Fruit fly (Drosophila melanogaster) whole organism, embryonic: ENCODE results near the gene Ttc19.

ENCODE experiments used
- Aef1 ChIP-seq: fragments of 200-800 bp; sonication (Bioruptor generic); IDR thresholded peaks from 3 replicates; pipeline ENCODE4 v1.3.6; 2022; ENCODE audit warnings: missing biosample characterization, missing genetic modification characterization
- Asciz ChIP-seq: fragments of 200-800 bp; sonication (Bioruptor generic); optimal IDR thresholded peaks from 2 replicates; lab custom pipeline; 2017; ENCODE audit warnings: missing biosample characterization, mild to moderate bottlenecking, missing genetic modification characterization, missing genetic modification reagents
- Atf-2 ChIP-seq: fragments of 200-800 bp; sonication (Bioruptor generic); optimal IDR thresholded peaks from 2 replicates; lab custom pipeline; 2016; ENCODE audit warnings: missing biosample characterization, missing genetic modification characterization
- Awh ChIP-seq: fragments of 200-800 bp; sonication (Bioruptor generic); IDR thresholded peaks from 2 replicates; pipeline ENCODE4, ENCODE4 v1.3.6; 2022; ENCODE audit warnings: missing biosample characterization, missing genetic modification characterization
- B-H1 ChIP-seq: fragments of 200-800 bp; sonication (Bioruptor generic); IDR thresholded peaks from 3 replicates; pipeline ENCODE4 v1.3.6; 2022; ENCODE audit warnings: missing biosample characterization, missing genetic modification characterization
- BtbVII ChIP-seq: fragments of 200-800 bp; sonication (Bioruptor generic); optimal IDR thresholded peaks from 3 replicates; lab custom pipeline; 2017; ENCODE audit warnings: missing biosample characterization, mild to moderate bottlenecking, missing genetic modification characterization
- Bteb2 ChIP-seq: fragments of 200-800 bp; sonication (Bioruptor generic); optimal IDR thresholded peaks from 2 replicates; lab custom pipeline; 2016; ENCODE audit warnings: missing biosample characterization, missing genetic modification characterization
- CG10209 ChIP-seq: fragments of 200-800 bp; sonication (Bioruptor generic); optimal IDR thresholded peaks from 3 replicates; lab custom pipeline; 2017; ENCODE audit warnings: missing biosample characterization, mild to moderate bottlenecking, missing genetic modification characterization, missing genetic modification reagents
- CG11398 ChIP-seq: fragments of 200-800 bp; sonication (Bioruptor generic); optimal IDR thresholded peaks from 2 replicates; lab custom pipeline; 2016; ENCODE audit warnings: missing biosample characterization, missing genetic modification characterization
- CG1233 ChIP-seq: fragments of 200-800 bp; sonication (Bioruptor generic); optimal IDR thresholded peaks from 4 replicates; lab custom pipeline; 2018; ENCODE audit warnings: missing biosample characterization, mild to moderate bottlenecking, missing genetic modification characterization
- CG13424 ChIP-seq: fragments of 200-800 bp; sonication (Bioruptor generic); optimal IDR thresholded peaks from 2 replicates; lab custom pipeline; 2019; ENCODE audit warnings: missing biosample characterization, mild to moderate bottlenecking, missing genetic modification characterization, moderate library complexity
- CG14050 ChIP-seq: fragments of 200-800 bp; sonication (Bioruptor generic); IDR thresholded peaks from 3 replicates; pipeline ENCODE4 v1.3.6; 2022; ENCODE audit warnings: missing biosample characterization, missing genetic modification characterization
- CG17568 ChIP-seq: fragments of 200-800 bp; sonication (Bioruptor generic); optimal IDR thresholded peaks from 2 replicates; lab custom pipeline; 2018; ENCODE audit warnings: missing biosample characterization, mild to moderate bottlenecking, missing genetic modification characterization, moderate library complexity
- CG17829 ChIP-seq: fragments of 200-800 bp; optimal IDR thresholded peaks from 2 replicates; lab custom pipeline; 2019; ENCODE audit warnings: missing biosample characterization, mild to moderate bottlenecking, missing genetic modification characterization, moderate library complexity
- CG18599 ChIP-seq: fragments of 200-800 bp; sonication (Bioruptor generic); optimal IDR thresholded peaks from 3 replicates; lab custom pipeline; 2017; ENCODE audit warnings: missing biosample characterization, missing genetic modification characterization, mild to moderate bottlenecking, moderate library complexity, missing genetic modification reagents
- CG2129 ChIP-seq: fragments of 200-800 bp; sonication (Bioruptor generic); IDR thresholded peaks from 2 replicates; pipeline ENCODE4 v1.3.6; 2022; ENCODE audit warnings: missing biosample characterization, missing genetic modification characterization; ENCODE audit not compliant: partially characterized antibody
- CG34376 ChIP-seq: fragments of 200-800 bp; sonication (Bioruptor generic); optimal IDR thresholded peaks from 2 replicates; lab custom pipeline; 2018; ENCODE audit warnings: missing biosample characterization, mild to moderate bottlenecking, missing genetic modification characterization
- CG4424 ChIP-seq: fragments of 200-800 bp; sonication (Bioruptor generic); optimal IDR thresholded peaks from 3 replicates; lab custom pipeline; 2016; ENCODE audit warnings: missing biosample characterization, missing genetic modification characterization
- CG4854 ChIP-seq: fragments of 200-800 bp; sonication (Bioruptor generic); optimal IDR thresholded peaks from 2 replicates; lab custom pipeline; 2016; ENCODE audit warnings: missing biosample characterization, missing genetic modification characterization, inconsistent platforms
- CG7271 ChIP-seq: fragments of 200-800 bp; sonication (Bioruptor generic); optimal IDR thresholded peaks from 2 replicates; lab custom pipeline; 2018; ENCODE audit warnings: missing biosample characterization, mild to moderate bottlenecking, missing genetic modification characterization, moderate library complexity
- CG7786 ChIP-seq: fragments of 200-800 bp; sonication (Bioruptor generic); optimal IDR thresholded peaks from 2 replicates; lab custom pipeline; 2016; ENCODE audit warnings: missing biosample characterization, missing genetic modification characterization
- CG7963 ChIP-seq: fragments of 200-800 bp; sonication (Bioruptor generic); IDR thresholded peaks from 3 replicates; pipeline ENCODE4 v1.3.6; 2022; ENCODE audit warnings: missing biosample characterization, missing genetic modification characterization; ENCODE audit not compliant: partially characterized antibody
- CG9876 ChIP-seq: fragments of 200-800 bp; sonication (Bioruptor generic); optimal IDR thresholded peaks from 2 replicates; lab custom pipeline; 2016; ENCODE audit warnings: missing biosample characterization, missing genetic modification characterization
- CTCF ChIP-seq: fragments of 200-800 bp; sonication (Bioruptor generic); optimal IDR thresholded peaks from 2 replicates; lab custom pipeline; 2017; ENCODE audit warnings: missing biosample characterization, mild to moderate bottlenecking, missing genetic modification characterization, moderate library complexity
- Dad ChIP-seq: fragments of 200-800 bp; sonication (Bioruptor generic); optimal IDR thresholded peaks from 3 replicates; lab custom pipeline; 2016; ENCODE audit warnings: missing biosample characterization, missing genetic modification characterization
- Dip3 ChIP-seq: fragments of 200-800 bp; sonication (Bioruptor generic); optimal IDR thresholded peaks from 3 replicates; lab custom pipeline; 2016; ENCODE audit warnings: missing biosample characterization, missing genetic modification characterization
- Gsc ChIP-seq: fragments of 200-800 bp; sonication (Bioruptor generic); IDR thresholded peaks from 2 replicates; pipeline ENCODE4 v1.3.6; 2022; ENCODE audit warnings: missing biosample characterization, missing genetic modification characterization
- Hr39 ChIP-seq: fragments of >200 bp; optimal IDR thresholded peaks from 2 replicates; lab custom pipeline; 2017
- Max ChIP-seq: fragments of 200-800 bp; sonication (Bioruptor generic); optimal IDR thresholded peaks from 2 replicates; lab custom pipeline; 2016; ENCODE audit warnings: missing biosample characterization, mild to moderate bottlenecking, missing genetic modification characterization
- Med ChIP-seq: fragments of 200-800 bp; sonication (Bioruptor generic); peaks from one replicate; lab custom pipeline; 2016; ENCODE audit warnings: missing biosample characterization, missing genetic modification characterization, mild to moderate bottlenecking, inconsistent platforms, moderate library complexity
- NFAT ChIP-seq: fragments of 200-800 bp; sonication (Bioruptor generic); IDR thresholded peaks from 2 replicates; pipeline ENCODE4 v1.3.6; 2022; ENCODE audit warnings: missing biosample characterization, missing genetic modification characterization
- Usf ChIP-seq: fragments of 200-800 bp; sonication (Bioruptor generic); optimal IDR thresholded peaks from 2 replicates; lab custom pipeline; 2017; ENCODE audit warnings: missing genotype, missing biosample characterization, missing genetic modification characterization
- cad ChIP-seq: fragments of >200 bp; optimal IDR thresholded peaks from 2 replicates; lab custom pipeline; 2017; ENCODE audit warnings: missing biosample characterization, missing genetic modification characterization
- chinmo ChIP-seq: fragments of 200-800 bp; sonication (Bioruptor generic); IDR thresholded peaks from 4 replicates; pipeline ENCODE4 v1.3.6; 2022; ENCODE audit warnings: missing biosample characterization, missing genetic modification characterization; ENCODE audit not compliant: partially characterized antibody
- chm ChIP-seq: fragments of 200-800 bp; sonication (Bioruptor generic); IDR thresholded peaks from 2 replicates; pipeline ENCODE4 v1.3.6; 2022; ENCODE audit warnings: missing biosample characterization, missing genetic modification characterization
- emc ChIP-seq: fragments of 200-800 bp; sonication (Bioruptor generic); optimal IDR thresholded peaks from 2 replicates; lab custom pipeline; 2016; ENCODE audit warnings: missing biosample characterization, missing genetic modification characterization
- fd3F ChIP-seq: fragments of 200-800 bp; sonication (Bioruptor generic); optimal IDR thresholded peaks from 2 replicates; lab custom pipeline; 2018; ENCODE audit warnings: missing biosample characterization, mild to moderate bottlenecking, missing genetic modification characterization, moderate library complexity
- fu2 ChIP-seq: fragments of 200-800 bp; sonication (Bioruptor generic); optimal IDR thresholded peaks from 2 replicates; lab custom pipeline; 2016; ENCODE audit warnings: missing biosample characterization, missing genetic modification characterization
- hth ChIP-seq: fragments of >200 bp; optimal IDR thresholded peaks from 2 replicates; lab custom pipeline; 2017; ENCODE audit warnings: inconsistent platforms
- klu ChIP-seq: fragments of 200-800 bp; sonication (Bioruptor generic); IDR thresholded peaks from 2 replicates; pipeline ENCODE4 v1.3.6; 2022; ENCODE audit warnings: missing biosample characterization, missing genetic modification characterization
- oc ChIP-seq: fragments of 200-800 bp; sonication (Bioruptor generic); optimal IDR thresholded peaks from 2 replicates; lab custom pipeline; 2018; ENCODE audit warnings: missing biosample characterization, mild to moderate bottlenecking, missing genetic modification characterization, moderate library complexity
- onecut ChIP-seq: fragments of 200-800 bp; sonication (Bioruptor generic); IDR thresholded peaks from 2 replicates; pipeline ENCODE4 v1.3.6; 2022; ENCODE audit warnings: missing biosample characterization, missing genetic modification characterization
- peb ChIP-seq: fragments of 200-800 bp; sonication (Bioruptor generic); IDR thresholded peaks from 2 replicates; pipeline ENCODE4 v1.3.6; 2022; ENCODE audit warnings: missing biosample characterization, missing genetic modification characterization
- ranshi ChIP-seq: fragments of 200-800 bp; sonication (Bioruptor generic); IDR thresholded peaks from 2 replicates; pipeline ENCODE4 v1.3.6; 2022; ENCODE audit warnings: missing biosample characterization, missing genetic modification characterization
- scrt ChIP-seq: fragments of 200-800 bp; sonication (Bioruptor generic); optimal IDR thresholded peaks from 2 replicates; lab custom pipeline; 2018; ENCODE audit warnings: missing biosample characterization, mild to moderate bottlenecking, missing genetic modification characterization, moderate library complexity
- slou ChIP-seq: fragments of 200-800 bp; sonication (Bioruptor generic); optimal IDR thresholded peaks from 3 replicates; lab custom pipeline; 2016; ENCODE audit warnings: missing biosample characterization, missing genetic modification characterization
- trem ChIP-seq: fragments of 200-800 bp; optimal IDR thresholded peaks from 3 replicates; lab custom pipeline; 2019; ENCODE audit warnings: missing biosample characterization, mild to moderate bottlenecking, missing genetic modification characterization, moderate library complexity
- ttk ChIP-seq: fragments of 200-800 bp; sonication (Bioruptor generic); IDR thresholded peaks from 2 replicates; pipeline ENCODE4 v2.1.2; 2022; ENCODE audit warnings: missing biosample characterization, missing genetic modification characterization
- zen ChIP-seq: fragments of 200-800 bp; sonication (Bioruptor generic); optimal IDR thresholded peaks from 3 replicates; lab custom pipeline; 2018; ENCODE audit warnings: missing biosample characterization, mild to moderate bottlenecking, missing genetic modification characterization, moderate library complexity
- zen2 ChIP-seq: fragments of 200-800 bp; sonication (Bioruptor generic); IDR thresholded peaks from 3 replicates; pipeline ENCODE4 v1.3.6; 2022; ENCODE audit warnings: missing biosample characterization, missing genetic modification characterization; ENCODE audit not compliant: partially characterized antibody
- zfh2 ChIP-seq: fragments of 200-800 bp; sonication (Bioruptor generic); optimal IDR thresholded peaks from 2 replicates; lab custom pipeline; 2016; ENCODE audit warnings: missing biosample characterization, missing genetic modification characterization

Gene Ttc19

DNA sequence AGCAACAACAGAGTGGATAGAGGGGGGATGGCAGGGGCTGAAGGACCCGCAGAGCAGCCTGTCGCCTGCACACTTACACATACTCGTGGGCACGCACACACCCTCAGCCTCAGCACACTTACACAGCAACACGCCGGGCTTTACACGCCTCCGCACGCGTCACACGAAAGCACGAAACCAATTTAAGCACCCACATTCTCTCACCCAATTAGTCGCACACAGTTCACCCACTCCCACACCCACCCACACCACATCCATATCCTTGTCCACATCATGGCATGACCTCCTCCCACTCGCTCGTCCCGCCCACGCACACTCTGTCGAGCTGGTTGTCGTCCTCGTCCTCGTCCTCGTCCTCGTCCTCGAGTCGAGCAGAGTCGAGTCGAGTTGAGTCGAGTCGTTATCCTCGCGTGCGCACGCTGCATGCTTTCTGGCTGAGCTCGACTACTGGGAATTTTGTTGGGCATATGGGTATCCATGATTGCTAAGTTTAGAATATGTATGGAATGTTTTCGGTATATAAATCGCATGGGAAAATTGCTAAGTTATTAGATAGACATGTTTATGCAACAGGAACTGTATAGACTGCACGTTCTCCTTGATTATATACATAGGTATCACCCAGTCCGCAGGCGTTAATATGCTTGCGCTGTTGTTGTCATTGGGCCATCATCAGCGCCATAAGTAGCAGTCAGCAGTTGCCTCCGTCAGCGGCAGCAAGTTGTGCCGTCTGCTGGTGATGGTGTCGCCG is 32.9 kb downstream of the Ttc19 start:
- TF ChIP-seq Gsc (GFP tag; lab: Robert Waterston, UW) (peak; percentile 66), Med (GFP tag; lab: Kevin White, UChicago) (peak; percentile 98), fu2 (GFP tag; lab: Kevin White, UChicago) (peak; percentile 76), zen (tag; lab: Kevin White, UChicago) (peak; percentile 5), CG14050 (peak; percentile 76), peb (GFP tag; lab: Robert Waterston, UW) (peak; percentile 75), Max (peak; percentile 55), Asciz (peak; percentile 59), Awh (GFP tag; lab: Robert Waterston, UW) (peak; percentile 76), Aef1 (GFP tag; lab: Robert Waterston, UW) (peak; percentile 85), oc (peak; percentile 57), CG1233 (GFP tag; lab: Kevin White, UChicago) (peak; percentile 69), CTCF (GFP tag; lab: Kevin White, UChicago) (no peak), CG17568 (GFP tag; lab: Kevin White, UChicago) (peak; percentile 69), Atf-2 (GFP tag; lab: Kevin White, UChicago) (peak; percentile 76), emc (GFP tag; lab: Kevin White, UChicago) (peak; percentile 44), CG7786 (GFP tag; lab: Kevin White, UChicago) (peak; percentile 85), CG18599 (GFP tag; lab: Kevin White, UChicago) (peak; percentile 96), scrt (GFP tag; lab: Kevin White, UChicago) (peak; percentile 81), Bteb2 (GFP tag; lab: Kevin White, UChicago) (peak; percentile 79), CG10209 (GFP tag; lab: Kevin White, UChicago) (peak; percentile 82), CG7271 (no peak), Dad (GFP tag; lab: Kevin White, UChicago) (peak; percentile 67), CG9876 (GFP tag; lab: Kevin White, UChicago) (peak; percentile 62), CG4424 (GFP tag; lab: Kevin White, UChicago) (peak; percentile 66), B-H1 (GFP tag; lab: Robert Waterston, UW) (peak; percentile 78), CG11398 (GFP tag; lab: Kevin White, UChicago) (peak; percentile 65), Usf (GFP tag; lab: Kevin White, UChicago) (peak; percentile 10), ttk (GFP tag; lab: Robert Waterston, UW) (peak; percentile 86), CG34376 (GFP tag; lab: Kevin White, UChicago) (peak; percentile 33), CG13424 (peak; percentile 80), Dip3 (peak; percentile 82), CG17829 (peak; percentile 67), trem (tag; lab: Kevin White, UChicago) (peak; percentile 36), zfh2 (GFP tag; lab: Kevin White, UChicago) (peak; percentile 69), cad (GFP tag; lab: Kevin White, UChicago) (no peak), chm (peak; percentile 79), klu (GFP tag; lab: Robert Waterston, UW) (peak; percentile 66), onecut (peak; percentile 59), CG2129 (GFP tag; lab: Robert Waterston, UW) (no peak), CG4854 (GFP tag; lab: Kevin White, UChicago) (peak; percentile 58), slou (GFP tag; lab: Kevin White, UChicago) (peak; percentile 74), zen2 (0 out of 3 replicates have a peak, but pooled peaks have one; percentile 23), BtbVII (peak; percentile 78), chinmo (GFP tag; lab: Robert Waterston, UW) (no peak), CG7963 (GFP tag; lab: Robert Waterston, UW) (no peak), ranshi (GFP tag; lab: Robert Waterston, UW) (peak; percentile 81), hth (lab: Kevin White, UChicago) (no peak), NFAT (peak; percentile 69), fd3F (GFP tag; lab: Kevin White, UChicago) (peak; percentile 79), Hr39 (lab: Kevin White, UChicago) (no peak)
